Worm (Caenorhabditis elegans) whole organism, mixed stage, embryonic: ENCODE results near the gene M02F4.1.

Experiments
- blmp-1 ChIP-seq: fragments of 150-350 bp; optimal IDR thresholded peaks from 2 replicates; lab custom pipeline; 2014; ENCODE audit warnings: missing biosample characterization, missing genetic modification characterization
- ceh-39 ChIP-seq: fragments of 150-350 bp; optimal IDR thresholded peaks from 2 replicates; lab custom pipeline; 2014; ENCODE audit warnings: missing biosample characterization, missing genetic modification characterization
- elt-1 ChIP-seq: sonication (generic microtip); optimal IDR thresholded peaks from 2 replicates; lab custom pipeline; 2017; ENCODE audit warnings: missing genetic modification characterization, mild to moderate bottlenecking, missing compliant biosample characterization, antibody characterized with exemption, moderate library complexity, borderline replicate concordance; ENCODE audit not compliant: insufficient read depth
- elt-3 ChIP-seq: fragments of 150-350 bp; optimal IDR thresholded peaks from 2 replicates; lab custom pipeline; 2014; ENCODE audit warnings: missing biosample characterization, missing genetic modification characterization
- lin-13 ChIP-seq: fragments of 150-350 bp; optimal IDR thresholded peaks from 2 replicates; lab custom pipeline; 2014; ENCODE audit warnings: missing biosample characterization, missing genetic modification characterization
- mab-5 ChIP-seq: fragments of 150-350 bp; optimal IDR thresholded peaks from 2 replicates; lab custom pipeline; 2014; ENCODE audit warnings: missing biosample characterization, missing genetic modification characterization
- nhr-237 ChIP-seq: fragments of 150-350 bp; optimal IDR thresholded peaks from 2 replicates; lab custom pipeline; 2014; ENCODE audit warnings: missing biosample characterization, missing genetic modification characterization
- unc-62 ChIP-seq: fragments of 150-350 bp; optimal IDR thresholded peaks from 2 replicates; lab custom pipeline; 2014; ENCODE audit warnings: missing biosample characterization, missing genetic modification reagents, missing genetic modification characterization

- TF ChIP-seq elt-3 (no peak), nhr-237 (tag; lab: Kevin White, UChicago) (no peak), elt-1 (tag; lab: Kevin White, UChicago) (no peak), unc-62 (GFP tag; lab: Kevin White, UChicago) (no peak), mab-5 (tag; lab: Kevin White, UChicago) (no peak), blmp-1 (tag; lab: Kevin White, UChicago) (no peak), lin-13 (tag; lab: Kevin White, UChicago) (no peak), ceh-39 (no peak)
These were observed 25.9 kb upstream of the M02F4.1 start, which contains the start of gene twk-26 for ce11 chrX:3054802-3055201.
